Worm (Caenorhabditis elegans) whole organism, dauer: ENCODE measurements around the gene F35E12.9.

ENCODE experiments used
- unc-62 ChIP-seq: sonication (generic microtip); optimal IDR thresholded peaks from 2 replicates; lab custom pipeline; 2017; ENCODE audit warnings: missing biosample characterization, missing genetic modification reagents, missing genetic modification characterization

The F35E12.9 gene

ce11 chrV:13694103-13694502, 50.8 kb downstream of the F35E12.9 start:
- no peak for TF ChIP-seq unc-62
